Worm (Caenorhabditis elegans) whole organism, L1 larva: ENCODE data around the gene Y57G11C.36.
A peak's percentile ranks its signal among the peaks of the same experiment; 100 is the strongest.
"Not testable (repeated sequence)": the region's sequence is repeated elsewhere in the genome, so short reads cannot be mapped to it uniquely, and the experiment has no call there.

Experiments used
- C04F5.9 ChIP-seq: sonication (generic microtip); optimal IDR thresholded peaks from 2 replicates; lab custom pipeline; 2016; ENCODE audit warnings: missing genetic modification characterization, missing compliant biosample characterization
- Y116A8C.19 ChIP-seq: sonication (generic microtip); optimal IDR thresholded peaks from 2 replicates; lab custom pipeline; 2016; ENCODE audit warnings: missing compliant biosample characterization, missing genetic modification characterization, borderline replicate concordance
- alr-1 ChIP-seq: fragments of 200-800 bp; sonication (Bioruptor generic); optimal IDR thresholded peaks from 2 replicates; lab custom pipeline; 2018; ENCODE audit warnings: borderline replicate concordance, mild to moderate bottlenecking, missing genetic modification characterization, missing compliant biosample characterization
- ama-1 ChIP-seq: fragments of 150-350 bp; optimal IDR thresholded peaks from 2 replicates; lab custom pipeline; 2014
- blmp-1 ChIP-seq: fragments of 150-350 bp; optimal IDR thresholded peaks from 2 replicates; lab custom pipeline; 2014; ENCODE audit warnings: missing biosample characterization, missing genetic modification characterization
- ceh-63 ChIP-seq: fragments of 200-800 bp; sonication (Bioruptor generic); optimal IDR thresholded peaks from 2 replicates; lab custom pipeline; 2018; ENCODE audit warnings: mild to moderate bottlenecking, missing genetic modification characterization, missing compliant biosample characterization
- ceh-82 ChIP-seq, 3 experiments: fragments of 150-350 bp in 1 of 3; sonication (generic microtip) in 2 of 3; optimal IDR thresholded peaks; 2 replicates each; lab custom pipeline; 2014 to 2017; ENCODE audit warnings: missing biosample characterization in 3 of 3, missing genetic modification characterization in 3 of 3
- ceh-88 ChIP-seq: fragments of 200-800 bp; sonication (Bioruptor generic); IDR thresholded peaks from 2 replicates; pipeline ENCODE4 v1.3.6; 2022; ENCODE audit warnings: missing genetic modification characterization, missing compliant biosample characterization
- dpl-1 ChIP-seq, 3 experiments: fragments of 150-350 bp in 2 of 3; sonication (generic microtip) in 1 of 3; optimal IDR thresholded peaks; 2 replicates each; lab custom pipeline; 2014 to 2017; ENCODE audit warnings: missing biosample characterization in 3 of 3, missing genetic modification characterization in 3 of 3, missing genetic modification reagents in 3 of 3
- efl-1 ChIP-seq, 4 experiments: fragments of 150-350 bp; optimal IDR thresholded peaks in 3 of 4; peaks in 1 of 4; 1 replicate in 1 of 4; 2 replicates in 3 of 4; lab custom pipeline; 2014; ENCODE audit warnings: missing biosample characterization in 2 of 4, missing genetic modification characterization in 2 of 4, missing genetic modification reagents in 2 of 4
- egl-13 ChIP-seq: sonication (generic microtip); optimal IDR thresholded peaks from 2 replicates; lab custom pipeline; 2016; ENCODE audit warnings: missing genotype, missing genetic modification reagents, missing genetic modification characterization, missing compliant biosample characterization
- egl-27 ChIP-seq, 2 experiments: fragments of 150-350 bp in 1 of 2; sonication (generic microtip); optimal IDR thresholded peaks; 3 replicates each; lab custom pipeline; 2017 to 2018; ENCODE audit warnings: missing biosample characterization in 2 of 2, missing genetic modification characterization in 2 of 2, missing genetic modification reagents in 2 of 2
- hlh-4 ChIP-seq: sonication (generic microtip); optimal IDR thresholded peaks from 2 replicates; lab custom pipeline; 2016; ENCODE audit warnings: mild to moderate bottlenecking, missing genetic modification characterization, missing compliant biosample characterization
- isw-1 ChIP-seq: fragments of 200-800 bp; sonication (Bioruptor generic); IDR thresholded peaks from 2 replicates; pipeline ENCODE4 v1.3.6; 2022; ENCODE audit warnings: missing genetic modification characterization, missing compliant biosample characterization
- jun-1 ChIP-seq: fragments of 150-350 bp; optimal IDR thresholded peaks from 2 replicates; lab custom pipeline; 2014; ENCODE audit warnings: missing biosample characterization, missing genetic modification reagents, missing genetic modification characterization
- lin-35 ChIP-seq, 2 experiments: fragments of 150-350 bp; optimal IDR thresholded peaks; 2 replicates each; lab custom pipeline; 2014; ENCODE audit warnings: missing biosample characterization in 2 of 2, missing genetic modification characterization in 2 of 2, missing genetic modification reagents in 2 of 2
- lin-39 ChIP-seq: fragments of 150-350 bp; optimal IDR thresholded peaks from 2 replicates; lab custom pipeline; 2014; ENCODE audit warnings: missing biosample characterization, missing genetic modification reagents, missing genetic modification characterization
- lsy-2 ChIP-seq, 2 experiments: fragments of 150-350 bp; optimal IDR thresholded peaks; 2 replicates each; lab custom pipeline; 2014; ENCODE audit warnings: missing biosample characterization in 2 of 2, missing genetic modification characterization in 2 of 2
- nhr-77 ChIP-seq: fragments of 150-350 bp; optimal IDR thresholded peaks from 2 replicates; lab custom pipeline; 2014; ENCODE audit warnings: missing biosample characterization, missing genetic modification characterization
- nhr-84 ChIP-seq: sonication (generic microtip); optimal IDR thresholded peaks from 2 replicates; lab custom pipeline; 2017; ENCODE audit warnings: missing biosample characterization, missing genetic modification characterization
- nhr-90 ChIP-seq: sonication (generic microtip); optimal IDR thresholded peaks from 2 replicates; lab custom pipeline; 2016; ENCODE audit warnings: mild to moderate bottlenecking, missing genetic modification characterization, missing compliant biosample characterization; ENCODE audit not compliant: poor library complexity
- pax-3 ChIP-seq: fragments of 200-800 bp; sonication (Bioruptor generic); optimal IDR thresholded peaks from 2 replicates; lab custom pipeline; 2018; ENCODE audit warnings: mild to moderate bottlenecking, missing genetic modification characterization, moderate library complexity, missing compliant biosample characterization
- rnt-1 ChIP-seq: sonication (generic microtip); optimal IDR thresholded peaks from 2 replicates; lab custom pipeline; 2016; ENCODE audit warnings: mild to moderate bottlenecking, missing genetic modification characterization, moderate library complexity, missing compliant biosample characterization
- sox-4 ChIP-seq: sonication (generic microtip); optimal IDR thresholded peaks from 2 replicates; lab custom pipeline; 2016; ENCODE audit warnings: missing genetic modification characterization, missing compliant biosample characterization
- sptf-1 ChIP-seq: fragments of 150-350 bp; optimal IDR thresholded peaks from 2 replicates; lab custom pipeline; 2014; ENCODE audit warnings: missing biosample characterization, missing genetic modification characterization
- tbx-2 ChIP-seq: sonication (generic microtip); optimal IDR thresholded peaks from 2 replicates; lab custom pipeline; 2016; ENCODE audit warnings: missing genetic modification characterization, missing compliant biosample characterization
- unc-130 ChIP-seq: fragments of 150-350 bp; optimal IDR thresholded peaks from 2 replicates; lab custom pipeline; 2017; ENCODE audit warnings: missing biosample characterization, missing genetic modification characterization, inconsistent platforms
- unc-62 ChIP-seq: fragments of 150-350 bp; optimal IDR thresholded peaks from 2 replicates; lab custom pipeline; 2014; ENCODE audit warnings: missing biosample characterization, missing genetic modification reagents, missing genetic modification characterization
- unc-86 ChIP-seq: sonication (generic microtip); optimal IDR thresholded peaks from 2 replicates; lab custom pipeline; 2016; ENCODE audit warnings: missing genetic modification characterization, missing compliant biosample characterization
- vab-15 ChIP-seq: sonication (generic microtip); optimal IDR thresholded peaks from 2 replicates; lab custom pipeline; 2017; ENCODE audit warnings: missing genotype, mild to moderate bottlenecking, missing genetic modification characterization, missing compliant biosample characterization
- zag-1 ChIP-seq: fragments of 150-350 bp; optimal IDR thresholded peaks from 2 replicates; lab custom pipeline; 2014; ENCODE audit warnings: missing biosample characterization, missing genetic modification characterization

Gene Y57G11C.36

DNA sequence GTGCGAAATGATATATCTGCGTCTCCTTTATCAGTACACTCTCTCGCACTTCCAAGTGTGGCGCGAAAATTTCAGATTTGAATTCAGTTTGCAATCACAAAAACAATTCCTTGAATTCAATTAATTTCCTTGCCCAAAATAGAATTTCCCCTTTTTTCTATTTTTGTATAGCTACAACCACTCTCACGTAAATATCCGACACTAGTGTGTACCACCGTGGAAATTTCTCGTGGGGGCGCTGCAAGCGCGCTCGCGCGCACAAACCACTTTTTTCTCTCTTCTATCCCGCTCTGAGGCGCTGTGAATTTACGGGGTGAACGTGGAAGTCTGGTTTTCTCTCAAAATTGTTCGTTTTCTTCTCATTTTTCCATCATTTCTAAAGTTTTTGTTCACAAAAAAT, 8.0 kb upstream of the Y57G11C.36 start, which contains the start of gene Y57G11C.8:
Gene Y57G11C.8, plus strand, starts transcription at position 301 of the 400 bp plus-strand sequence.
- TF ChIP-seq vab-15 (tag; lab: Kevin White, UChicago) = no peak
- no peak for TF ChIP-seq sptf-1 (tag; lab: Kevin White, UChicago)
- TF ChIP-seq Y116A8C.19 = no peak
- TF ChIP-seq lin-35 (GFP tag; optimal IDR thresholded peaks at IDR 0.05; lab: Kevin White, UChicago) = no peak
- TF ChIP-seq isw-1 (GFP tag; lab: Robert Waterston, UW) = no peak
- TF ChIP-seq ceh-63 = no peak
- no peak for TF ChIP-seq lin-39 (tag; lab: Kevin White, UChicago)
- TF ChIP-seq dpl-1 (GFP tag; optimal IDR thresholded peaks at IDR 0.05; lab: Kevin White, UChicago) = no peak
- no peak for TF ChIP-seq egl-13
- no peak for TF ChIP-seq unc-62 (GFP tag; lab: Kevin White, UChicago)
- no peak for TF ChIP-seq egl-27 (tag; optimal IDR thresholded peaks at IDR 0.05; lab: Kevin White, UChicago)
- no peak for TF ChIP-seq ceh-88 (GFP tag; lab: Robert Waterston, UW)
- no peak for TF ChIP-seq lsy-2 (tag; optimal IDR thresholded peaks at IDR 0.05; lab: Kevin White, UChicago)

DNA sequence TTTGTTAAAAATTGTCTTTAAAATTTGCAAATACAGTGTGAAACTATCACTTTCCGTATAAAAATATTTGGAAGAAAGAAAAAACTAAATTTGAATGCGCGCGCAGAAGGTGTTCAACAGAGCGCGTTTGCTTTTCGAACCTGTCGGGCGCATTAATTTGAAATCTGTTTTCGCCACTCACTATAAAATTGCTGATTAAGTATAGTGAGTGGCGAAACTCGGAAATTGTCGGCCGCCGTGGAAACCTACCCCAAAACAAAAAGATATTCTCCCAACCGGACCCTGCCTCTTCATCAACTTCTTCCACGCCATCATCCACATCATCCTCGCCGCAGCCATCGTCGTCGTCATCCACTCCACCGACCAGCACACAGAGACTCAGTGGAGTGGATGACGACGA, 7.0 kb upstream of the Y57G11C.36 start:
- TF ChIP-seq efl-1 (optimal IDR thresholded peaks at IDR 0.05; lab: Kevin White, UChicago) = peak in 1 of 2 experiments; percentile 29
- peak in 1 of 2 experiments; percentile 8 for TF ChIP-seq efl-1 (GFP tag; optimal IDR thresholded peaks at IDR 0.05 in 1 of 2; lab: Kevin White, UChicago)

ce11 chrIV:14774454-14774853, 873 bp upstream of the Y57G11C.36 start, which contains the start of gene Y57G11C.51:
Gene Y57G11C.51 (minus strand): TSS chrIV:14774554.
- not testable (repeated sequence) for TF ChIP-seq ceh-88 (GFP tag; lab: Robert Waterston, UW); blmp-1; egl-13

DNA sequence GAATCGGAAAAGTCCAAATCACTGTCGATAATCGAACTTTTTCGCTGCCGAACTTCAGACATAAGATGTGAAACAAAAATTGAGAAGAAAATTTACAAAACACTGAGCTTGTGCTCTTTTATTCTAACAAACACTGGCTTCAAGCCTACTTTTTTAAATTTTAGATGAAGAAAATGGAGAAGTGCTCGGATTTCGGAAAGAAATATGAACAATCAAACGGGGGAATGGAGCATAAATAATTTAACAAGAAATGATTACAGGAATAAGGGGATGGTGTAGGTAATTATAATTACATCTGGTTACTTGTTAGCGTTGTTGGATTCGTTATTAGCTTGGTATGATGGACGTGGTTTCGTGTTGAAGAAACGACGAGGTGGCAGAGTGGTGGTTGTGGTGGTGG, 2.3 kb downstream of the Y57G11C.36 start, which contains the start of gene degl-1:
Gene degl-1, minus strand, starts transcription at position 101 of the 400 bp plus-strand sequence.
- TF ChIP-seq nhr-90 (tag; lab: Kevin White, UChicago) (no peak), hlh-4 (tag; lab: Kevin White, UChicago) (no peak), alr-1 (tag; lab: Kevin White, UChicago) (no peak), unc-62 (GFP tag; lab: Kevin White, UChicago) (no peak), rnt-1 (no peak), unc-130 (no peak), tbx-2 (tag; lab: Kevin White, UChicago) (no peak), pax-3 (tag; lab: Kevin White, UChicago) (no peak), ceh-82 (tag; optimal IDR thresholded peaks at IDR 0.05; lab: Kevin White, UChicago) (no peak)

DNA sequence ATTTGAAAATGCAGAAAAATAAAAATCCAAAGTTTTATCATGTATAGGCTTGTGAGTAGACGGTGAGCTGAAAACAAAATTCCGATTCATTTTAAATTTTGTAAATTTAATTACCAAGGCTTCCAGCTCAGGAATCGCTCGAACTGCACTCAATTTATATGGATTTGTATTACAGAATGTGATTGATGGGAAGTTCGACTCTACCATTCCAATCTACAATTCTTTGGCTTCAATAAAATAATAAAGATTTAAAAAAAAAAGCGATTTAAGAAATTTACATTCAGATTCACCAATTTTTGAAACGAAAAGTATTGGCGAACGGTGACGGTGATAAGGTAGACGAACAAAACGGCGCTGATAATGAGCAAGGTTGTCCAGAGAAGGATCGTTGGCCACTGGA, 2.9 kb downstream of the Y57G11C.36 start:
- no peak for TF ChIP-seq ceh-88 (GFP tag; lab: Robert Waterston, UW)
- TF ChIP-seq efl-1 (optimal IDR thresholded peaks at IDR 0.05; lab: Kevin White, UChicago) = no peak
- TF ChIP-seq efl-1 (GFP tag; optimal IDR thresholded peaks at IDR 0.05 in 1 of 2; lab: Kevin White, UChicago) = peak in 1 of 2 experiments; percentile 42
- TF ChIP-seq, all 84 proteins: peak for 1

ce11 chrIV:14769218-14769835, 4.3 kb downstream of the Y57G11C.36 start, which contains the start of gene Y57G11C.43:
Gene Y57G11C.43 (plus strand): TSS chrIV:14769441.
- no peak for TF ChIP-seq nhr-84
- TF ChIP-seq ceh-82 (tag; optimal IDR thresholded peaks at IDR 0.05; lab: Kevin White, UChicago) = no peak
- TF ChIP-seq sox-4 (tag; lab: Kevin White, UChicago) = no peak
- no peak for TF ChIP-seq unc-86 (tag; lab: Kevin White, UChicago)
- TF ChIP-seq ama-1 = no peak
- no peak for TF ChIP-seq C04F5.9 (tag; lab: Kevin White, UChicago)
- no peak for TF ChIP-seq jun-1 (tag; lab: Kevin White, UChicago)
- no peak for TF ChIP-seq dpl-1 (GFP tag; optimal IDR thresholded peaks at IDR 0.05; lab: Kevin White, UChicago)
- no peak for TF ChIP-seq ceh-63
- TF ChIP-seq nhr-77 (tag; lab: Kevin White, UChicago) = no peak
- TF ChIP-seq zag-1 = no peak
